Worm (Caenorhabditis elegans): ENCODE measurements around the gene F15E6.6.
A peak's percentile ranks its signal among the peaks of the same experiment; 100 is the strongest.

F15E6.6 gene

DNA sequence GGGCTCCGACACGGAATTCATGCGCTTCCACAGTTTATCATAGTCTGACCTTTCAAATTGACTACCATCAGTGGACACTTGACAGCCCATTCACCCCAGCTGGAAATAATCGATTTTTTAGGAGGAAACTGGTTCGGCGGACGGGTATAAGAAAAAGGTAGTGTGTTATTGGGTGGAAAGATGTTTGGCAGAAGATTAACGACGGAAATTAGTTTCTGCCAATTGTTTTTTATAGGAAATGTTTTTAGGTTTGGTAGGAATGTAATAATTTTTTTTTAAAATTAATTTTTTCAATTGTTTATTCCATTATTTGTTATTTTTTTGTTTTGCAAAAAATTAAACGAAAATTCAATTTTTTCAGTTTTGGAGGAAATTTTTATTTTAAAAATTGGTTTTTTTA lies 15.1 kb upstream of the F15E6.6 start, which contains the start of gene F15E6.9:
F15E6.9 (minus strand) TSS at position 101 of the 400 bp plus-strand sequence.
- TF ChIP-seq ceh-79 (tag; optimal IDR thresholded peaks at IDR 0.05) = no peak
- no peak for TF ChIP-seq cebp-1 (GFP tag; IDR thresholded peaks at IDR 0.05)
- no peak for TF ChIP-seq cebp-1 (tag; optimal IDR thresholded peaks at IDR 0.05)
- no peak for TF ChIP-seq F57C9.4 (tag; optimal IDR thresholded peaks at IDR 0.05)

DNA sequence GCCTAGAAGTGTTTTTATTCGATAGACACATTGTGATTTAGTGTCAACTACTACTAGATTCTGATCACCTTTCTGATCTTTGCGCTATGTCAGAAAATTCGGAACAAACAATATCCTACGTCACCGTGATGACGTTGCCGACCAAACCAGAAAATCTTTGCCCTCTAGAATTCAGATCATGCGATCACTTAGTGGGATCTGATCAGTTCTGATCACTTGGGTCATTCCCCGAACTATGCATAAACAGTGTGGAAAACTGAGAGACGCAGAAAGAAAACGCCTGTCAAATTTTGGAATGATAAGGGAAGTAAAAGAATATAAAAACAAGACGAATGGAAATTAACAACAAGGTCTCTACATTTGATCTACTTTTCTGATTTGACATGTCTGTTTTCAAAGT lies 10.6 kb upstream of the F15E6.6 start, which contains the start of gene F15E6.3:
F15E6.3 (plus strand) TSS at position 344 of the 400 bp plus-strand sequence.
- TF ChIP-seq nfyb-1 (GFP tag; IDR thresholded peaks at IDR 0.05) (peak; percentile 22; the same call in 1 of the 2 replicates), nhr-80 (tag; optimal IDR thresholded peaks at IDR 0.05) (peak; percentile 1), hmg-1.2 (GFP tag; IDR thresholded peaks at IDR 0.05) (peak; percentile 58; the same call in 1 of the 2 replicates), atf-7 (tag; optimal IDR thresholded peaks at IDR 0.05) (peak; percentile 34), efl-1 (GFP tag; optimal IDR thresholded peaks at IDR 0.05) (no peak), xnd-1 (tag; optimal IDR thresholded peaks at IDR 0.05) (no peak), let-607 (tag; optimal IDR thresholded peaks at IDR 0.05) (no peak), sdz-38 (tag; optimal IDR thresholded peaks at IDR 0.05) (no peak), ztf-26 (tag; optimal IDR thresholded peaks at IDR 0.05) (peak; percentile 67), F37B4.10 (GFP tag; IDR thresholded peaks at IDR 0.05) (no peak), somi-1 (GFP tag; optimal IDR thresholded peaks at IDR 0.05) (peak; percentile 14)

DNA sequence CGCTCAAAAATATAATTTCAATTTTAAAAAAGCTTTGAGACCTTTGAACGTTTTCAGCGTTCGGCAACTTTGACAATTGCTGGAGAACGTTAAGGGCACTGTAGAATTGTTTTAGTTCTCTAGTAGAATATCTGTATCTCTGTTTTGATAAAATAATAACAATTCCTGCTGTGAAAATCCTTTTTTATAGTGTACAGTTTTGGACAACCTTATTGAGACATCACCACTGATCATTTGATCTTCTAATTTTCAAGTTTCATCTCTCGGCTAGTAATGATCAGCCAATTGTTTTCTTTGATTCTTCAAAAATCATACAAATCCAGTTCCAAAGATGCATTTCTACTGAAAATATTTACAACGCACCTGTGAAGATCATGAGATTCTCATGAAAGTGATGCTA lies 8.6 kb upstream of the F15E6.6 start, which contains the start of gene F15E6.10:
F15E6.10 (plus strand) TSS at position 301 of the 400 bp plus-strand sequence.
- TF ChIP-seq egl-44 (GFP tag; IDR thresholded peaks at IDR 0.05) (no peak), ceh-27 (GFP tag; optimal IDR thresholded peaks at IDR 0.05) (no peak), rpc-1 (optimal IDR thresholded peaks at IDR 0.05) (no peak), rpc-1 (tag; optimal IDR thresholded peaks at IDR 0.05) (no peak), nhr-27 (tag; optimal IDR thresholded peaks at IDR 0.05) (no peak), F10E7.11 (tag; optimal IDR thresholded peaks at IDR 0.05) (no peak), snpc-1.1 (tag; optimal IDR thresholded peaks at IDR 0.05; ENCODE audit: insufficient read depth) (no peak), pha-4 (tag; optimal IDR thresholded peaks at IDR 0.05) (no peak), snpc-1.3 (tag; optimal IDR thresholded peaks at IDR 0.05; ENCODE audit: insufficient read depth) (no peak)

DNA sequence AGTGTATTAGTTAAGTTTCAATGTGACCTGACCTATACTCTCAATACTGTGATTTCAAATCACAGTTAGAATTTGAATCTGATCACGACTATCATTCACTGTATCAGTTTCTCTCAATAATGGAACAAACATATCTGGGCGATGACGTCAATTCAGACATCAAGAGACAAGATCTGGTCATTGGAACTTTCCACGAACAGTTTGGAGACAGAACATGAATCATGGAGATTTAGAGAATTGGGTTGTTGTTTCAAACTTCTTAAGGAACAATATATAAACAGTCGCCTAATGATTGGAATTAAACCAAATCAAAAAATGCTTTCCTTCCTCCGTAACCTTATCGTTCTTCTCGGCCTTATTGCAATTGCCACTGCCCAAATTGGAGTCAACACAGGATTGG lies 7.3 kb upstream of the F15E6.6 start, which contains the start of gene F15E6.4:
F15E6.4 (plus strand) TSS at position 301 of the 400 bp plus-strand sequence.
- no peak for TF ChIP-seq nhr-179 (tag; optimal IDR thresholded peaks at IDR 0.05)
- no peak for TF ChIP-seq F33H1.4 (GFP tag; IDR thresholded peaks at IDR 0.05)

DNA sequence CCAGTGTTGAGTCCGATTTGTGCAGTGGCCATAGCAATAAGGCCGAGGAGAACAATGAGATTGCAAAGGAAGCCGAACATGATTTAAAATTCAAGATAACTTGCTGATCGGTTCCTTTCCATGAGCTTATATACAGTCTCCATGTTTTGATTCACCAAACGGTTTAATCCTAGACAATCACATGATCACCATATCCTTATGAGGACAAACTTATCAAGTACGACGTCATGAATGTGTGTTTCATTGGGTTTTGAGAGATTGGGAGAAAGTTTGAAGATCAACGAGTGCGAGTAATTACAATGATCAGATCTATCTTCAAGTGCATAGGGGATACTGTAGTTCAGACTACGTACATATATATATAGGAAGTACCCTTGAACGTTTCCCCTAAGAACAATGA lies 6.6 kb upstream of the F15E6.6 start, which contains the start of gene dct-7:
dct-7 (minus strand) TSS at position 101 of the 400 bp plus-strand sequence.
- TF ChIP-seq hmg-20 (GFP tag; IDR thresholded peaks at IDR 0.05) (no peak), aptf-3 (GFP tag; IDR thresholded peaks at IDR 0.05) (no peak), ztf-26 (tag; optimal IDR thresholded peaks at IDR 0.05) (no peak), rpc-1 (optimal IDR thresholded peaks at IDR 0.05) (no peak), rpc-1 (tag; optimal IDR thresholded peaks at IDR 0.05) (no peak), cebp-2 (GFP tag; IDR thresholded peaks at IDR 0.05) (no peak), F52B5.7 (tag; optimal IDR thresholded peaks at IDR 0.05) (no peak)

DNA sequence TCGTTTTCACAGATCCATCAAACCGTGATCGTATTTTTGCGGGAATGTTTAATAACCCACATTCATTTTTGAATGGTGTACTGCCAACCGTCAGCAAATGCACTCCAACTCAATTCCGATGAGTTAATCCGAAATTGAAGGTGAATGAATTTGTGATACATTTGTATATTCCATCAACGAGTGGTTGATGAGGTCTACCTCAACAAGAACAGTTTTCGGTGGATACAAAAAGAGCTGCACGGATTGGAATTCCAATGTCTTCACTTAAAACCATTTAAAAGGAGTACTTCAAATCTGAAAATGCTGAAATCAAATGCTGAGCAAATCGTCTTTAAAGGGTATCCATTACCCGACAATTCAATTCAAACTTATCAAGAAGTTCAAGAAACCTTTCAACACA lies 5.3 kb upstream of the F15E6.6 start, which contains the start of gene F15E6.5:
F15E6.5 (plus strand) TSS at position 301 of the 400 bp plus-strand sequence.
- TF ChIP-seq ama-1 (optimal IDR thresholded peaks at IDR 0.05) (no peak), ama-1 (GFP tag; optimal IDR thresholded peaks at IDR 0.05) (no peak), F52B5.7 (tag; optimal IDR thresholded peaks at IDR 0.05) (no peak), egl-18 (GFP tag; IDR thresholded peaks at IDR 0.05) (no peak), F57C9.4 (tag; optimal IDR thresholded peaks at IDR 0.05) (no peak), Y53G8AR.9 (GFP tag; conservative IDR thresholded peaks at IDR 0.05) (no peak)

Measured in whole organism, young adult.